Worm (Caenorhabditis elegans) whole organism, L3 larva: ENCODE measurements around the gene acs-10.

Experiments
- ama-1 ChIP-seq: fragments of 150-350 bp; optimal IDR thresholded peaks from 2 replicates; lab custom pipeline; 2018
- egl-27 ChIP-seq: sonication (generic microtip); optimal IDR thresholded peaks from 4 replicates; lab custom pipeline; 2017; ENCODE audit warnings: missing biosample characterization, missing genetic modification reagents, missing genetic modification characterization
- elt-1 ChIP-seq: fragments of 150-350 bp; optimal IDR thresholded peaks from 2 replicates; lab custom pipeline; 2014; ENCODE audit warnings: missing biosample characterization, missing genetic modification characterization
- lin-39 ChIP-seq: fragments of 150-350 bp; optimal IDR thresholded peaks from 2 replicates; lab custom pipeline; 2018; ENCODE audit warnings: missing biosample characterization, missing genetic modification reagents, missing genetic modification characterization
- mdl-1 ChIP-seq: fragments of 150-350 bp; optimal IDR thresholded peaks from 2 replicates; lab custom pipeline; 2014; ENCODE audit warnings: missing biosample characterization, missing genetic modification characterization
- mml-1 ChIP-seq: fragments of 150-350 bp; sonication (generic microtip); optimal IDR thresholded peaks from 3 replicates; lab custom pipeline; 2014; ENCODE audit warnings: missing biosample characterization, missing genetic modification characterization
- nhr-12 ChIP-seq: fragments of 150-350 bp; optimal IDR thresholded peaks from 2 replicates; lab custom pipeline; 2014; ENCODE audit warnings: missing biosample characterization, missing genetic modification characterization
- pha-4 ChIP-seq: fragments of 150-350 bp; optimal IDR thresholded peaks from 2 replicates; lab custom pipeline; 2014; ENCODE audit warnings: missing biosample characterization, missing genetic modification reagents, missing genetic modification characterization
- tbx-2 ChIP-seq: sonication (generic microtip); optimal IDR thresholded peaks from 2 replicates; lab custom pipeline; 2016; ENCODE audit warnings: mild to moderate bottlenecking, missing genetic modification characterization, missing compliant biosample characterization
- unc-62 ChIP-seq: fragments of 150-350 bp; sonication (generic microtip); optimal IDR thresholded peaks from 4 replicates; lab custom pipeline; 2014; ENCODE audit warnings: missing biosample characterization, missing genetic modification reagents, missing genetic modification characterization

ce11 chrV:14197651-14198050 lies 51.4 kb downstream of the acs-10 start:
- TF ChIP-seq pha-4 (tag; lab: Kevin White, UChicago) (no peak), tbx-2 (tag; lab: Kevin White, UChicago) (no peak), lin-39 (no peak), ama-1 (lab: Kevin White, UChicago) (peak; percentile 58), mdl-1 (tag; lab: Kevin White, UChicago) (no peak), egl-27 (tag; lab: Kevin White, UChicago) (no peak), nhr-12 (tag; lab: Kevin White, UChicago) (no peak), elt-1 (tag; lab: Kevin White, UChicago) (no peak), unc-62 (GFP tag; lab: Kevin White, UChicago) (no peak), mml-1 (no peak)
